Fruit fly (Drosophila melanogaster) whole organism, embryonic: ENCODE results near the gene endos.

Experiments used
- CG14710 ChIP-seq: fragments of 200-800 bp; sonication (Bioruptor generic); optimal IDR thresholded peaks from 3 replicates; lab custom pipeline; 2019; ENCODE audit warnings: missing biosample characterization, mild to moderate bottlenecking, missing genetic modification characterization, moderate library complexity
- CG4730 ChIP-seq: fragments of 200-800 bp; sonication (Bioruptor generic); IDR thresholded peaks from 2 replicates; pipeline ENCODE4 v1.3.6; 2022; ENCODE audit warnings: missing biosample characterization, missing genetic modification characterization
- H2.0 ChIP-seq: fragments of 200-800 bp; sonication (Bioruptor generic); IDR thresholded peaks from 2 replicates; pipeline ENCODE4 v1.3.6; 2022; ENCODE audit warnings: missing biosample characterization, missing genetic modification characterization
- Poxn ChIP-seq: fragments of 200-800 bp; sonication (Bioruptor generic); IDR thresholded peaks from 2 replicates; pipeline ENCODE4 v1.3.6; 2022; ENCODE audit warnings: missing biosample characterization, missing genetic modification characterization

DNA sequence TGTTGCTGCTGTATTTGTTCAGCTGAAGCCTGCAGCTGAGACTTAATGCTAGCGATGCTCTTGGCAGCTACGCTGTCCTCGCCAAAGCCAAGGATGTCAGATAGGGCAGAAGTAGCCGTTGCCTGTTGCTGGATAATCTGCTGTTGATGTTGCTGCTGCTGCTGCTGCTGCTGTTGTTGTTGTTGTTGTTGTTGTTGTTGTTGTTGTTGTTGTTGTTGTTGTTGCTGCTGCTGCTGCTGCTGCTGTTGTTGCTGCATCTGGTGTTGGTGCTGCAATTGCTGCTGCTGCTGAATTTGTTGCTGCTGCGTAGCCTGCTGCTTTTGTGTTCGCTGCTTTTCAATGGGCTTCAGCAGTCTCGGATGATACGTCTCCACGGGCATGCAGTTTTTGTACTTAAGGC is 4.0 kb downstream of the endos start:
- no peak for TF ChIP-seq CG4730 (GFP tag; lab: Robert Waterston, UW)
- no peak for TF ChIP-seq CG14710 (tag; lab: Kevin White, UChicago)
- no peak for TF ChIP-seq H2.0 (GFP tag; lab: Robert Waterston, UW)
- no peak for TF ChIP-seq Poxn (GFP tag; lab: Robert Waterston, UW)
